Fruit fly (Drosophila melanogaster) whole organism, embryonic: ENCODE data around the gene CG42716.
A peak's percentile ranks its signal among the peaks of the same experiment; 100 is the strongest.

ENCODE experiments used
- CG10209 ChIP-seq: fragments of 200-800 bp; sonication (Bioruptor generic); optimal IDR thresholded peaks from 3 replicates; lab custom pipeline; 2017; ENCODE audit warnings: missing biosample characterization, mild to moderate bottlenecking, missing genetic modification characterization, missing genetic modification reagents
- CG10543 ChIP-seq: fragments of 200-800 bp; sonication (Bioruptor generic); optimal IDR thresholded peaks from 3 replicates; lab custom pipeline; 2017; ENCODE audit warnings: missing biosample characterization, mild to moderate bottlenecking, missing genetic modification characterization, moderate library complexity
- CG10959 ChIP-seq: fragments of 200-800 bp; sonication (Bioruptor generic); IDR thresholded peaks from 2 replicates; pipeline ENCODE4 v1.3.6; 2022; ENCODE audit warnings: missing biosample characterization, missing genetic modification characterization
- CG15479 ChIP-seq: fragments of 200-800 bp; sonication (Bioruptor generic); optimal IDR thresholded peaks from 3 replicates; lab custom pipeline; 2019; ENCODE audit warnings: missing biosample characterization, mild to moderate bottlenecking, missing genetic modification characterization, moderate library complexity
- CG17361 ChIP-seq: fragments of 200-800 bp; sonication (Bioruptor generic); IDR thresholded peaks from 3 replicates; pipeline ENCODE4 v1.3.6; 2022; ENCODE audit warnings: missing biosample characterization, missing genetic modification characterization
- CG17385 ChIP-seq: fragments of 200-800 bp; sonication (Bioruptor generic); optimal IDR thresholded peaks from 3 replicates; lab custom pipeline; 2018; ENCODE audit warnings: missing biosample characterization, mild to moderate bottlenecking, missing genetic modification characterization
- CG1832 ChIP-seq: fragments of 200-800 bp; sonication (Bioruptor generic); optimal IDR thresholded peaks from 2 replicates; lab custom pipeline; 2017; ENCODE audit warnings: missing biosample characterization, mild to moderate bottlenecking, missing genetic modification characterization, inconsistent platforms
- CG2875 ChIP-seq: fragments of 200-800 bp; sonication (Bioruptor generic); optimal IDR thresholded peaks from 2 replicates; lab custom pipeline; 2017; ENCODE audit warnings: missing biosample characterization, mild to moderate bottlenecking, missing genetic modification characterization, missing genetic modification reagents
- CG34422 ChIP-seq: fragments of 200-800 bp; sonication (Bioruptor generic); IDR thresholded peaks from 3 replicates; pipeline ENCODE4 v1.3.6; 2022; ENCODE audit warnings: missing biosample characterization, missing genetic modification characterization
- CG6272 ChIP-seq: fragments of 200-800 bp; sonication (Bioruptor generic); IDR thresholded peaks from 2 replicates; pipeline ENCODE4 v1.3.6; 2022; ENCODE audit warnings: missing biosample characterization, missing genetic modification characterization
- CG7963 ChIP-seq: fragments of 200-800 bp; sonication (Bioruptor generic); IDR thresholded peaks from 3 replicates; pipeline ENCODE4 v1.3.6; 2022; ENCODE audit warnings: missing biosample characterization, missing genetic modification characterization; ENCODE audit not compliant: partially characterized antibody
- CG8089 ChIP-seq: fragments of 200-800 bp; sonication (Bioruptor generic); optimal IDR thresholded peaks from 3 replicates; lab custom pipeline; 2016; ENCODE audit warnings: missing biosample characterization, missing genetic modification characterization
- CG8281 ChIP-seq: fragments of 200-800 bp; sonication (Bioruptor generic); optimal IDR thresholded peaks from 2 replicates; lab custom pipeline; 2018; ENCODE audit warnings: missing biosample characterization, mild to moderate bottlenecking, missing genetic modification characterization, moderate library complexity
- Doc3 ChIP-seq: fragments of 200-800 bp; sonication (Bioruptor generic); IDR thresholded peaks from 3 replicates; pipeline ENCODE4 v1.3.6; 2022; ENCODE audit warnings: missing biosample characterization, missing genetic modification characterization; ENCODE audit not compliant: partially characterized antibody
- E2f1 ChIP-seq: fragments of 200-800 bp; sonication (Bioruptor generic); IDR thresholded peaks from 2 replicates; pipeline ENCODE4 v1.3.6; 2022; ENCODE audit warnings: missing biosample characterization, missing genetic modification characterization
- ERR ChIP-seq: fragments of 200-800 bp; sonication (Bioruptor generic); optimal IDR thresholded peaks from 2 replicates; lab custom pipeline; 2016; ENCODE audit warnings: missing biosample characterization, missing genetic modification characterization
- Fer3 ChIP-seq: fragments of 200-800 bp; sonication (Bioruptor generic); optimal IDR thresholded peaks from 2 replicates; lab custom pipeline; 2018; ENCODE audit warnings: missing biosample characterization, mild to moderate bottlenecking, missing genetic modification characterization, moderate library complexity
- H15 ChIP-seq: fragments of 200-800 bp; sonication (Bioruptor generic); IDR thresholded peaks from 3 replicates; pipeline ENCODE4 v1.3.6; 2022; ENCODE audit warnings: missing biosample characterization, missing genetic modification characterization
- Hr78 ChIP-seq, 2 experiments: fragments of 200-800 bp in 1 of 2; fragments of >200 bp in 1 of 2; sonication (Bioruptor generic) in 1 of 2; optimal IDR thresholded peaks; 2 replicates each; lab custom pipeline; 2017 to 2019; ENCODE audit warnings: missing biosample characterization in 2 of 2, missing genetic modification characterization in 2 of 2, mild to moderate bottlenecking in 1 of 2, moderate library complexity in 1 of 2
- Lpt ChIP-seq: fragments of >200 bp; optimal IDR thresholded peaks from 2 replicates; lab custom pipeline; 2018; ENCODE audit warnings: missing biosample characterization, missing genetic modification characterization
- NC2β ChIP-seq: fragments of 200-800 bp; sonication (Bioruptor generic); optimal IDR thresholded peaks from 2 replicates; lab custom pipeline; 2016; ENCODE audit warnings: missing biosample characterization, missing genetic modification characterization
- Opbp ChIP-seq: fragments of 200-800 bp; sonication (Bioruptor generic); IDR thresholded peaks from 3 replicates; pipeline ENCODE4 v1.3.6; 2022; ENCODE audit warnings: missing biosample characterization, missing genetic modification characterization; ENCODE audit not compliant: partially characterized antibody
- Sry-β ChIP-seq: fragments of 200-800 bp; sonication (Bioruptor generic); optimal IDR thresholded peaks from 2 replicates; lab custom pipeline; 2018; ENCODE audit warnings: missing biosample characterization, mild to moderate bottlenecking, missing genetic modification characterization, moderate library complexity
- Sry-δ ChIP-seq: fragments of 200-800 bp; sonication (Bioruptor generic); optimal IDR thresholded peaks from 2 replicates; lab custom pipeline; 2016; ENCODE audit warnings: missing biosample characterization, missing genetic modification characterization
- Stat92E ChIP-seq, 3 experiments: fragments of >200 bp in 2 of 3; fragments of 200-800 bp in 1 of 3; sonication (Bioruptor generic) in 1 of 3; optimal IDR thresholded peaks; 2 replicates each; lab custom pipeline; 2017 to 2019; ENCODE audit warnings: missing biosample characterization in 3 of 3, missing genetic modification characterization in 3 of 3, mild to moderate bottlenecking in 1 of 3, moderate library complexity in 1 of 3
- YL-1 ChIP-seq: fragments of 200-800 bp; sonication (Bioruptor generic); optimal IDR thresholded peaks from 3 replicates; lab custom pipeline; 2017; ENCODE audit warnings: missing biosample characterization, mild to moderate bottlenecking, missing genetic modification characterization
- bowl ChIP-seq: fragments of 200-800 bp; sonication (Bioruptor generic); IDR thresholded peaks from 2 replicates; pipeline ENCODE4 v1.3.6; 2022; ENCODE audit warnings: missing biosample characterization, missing genetic modification characterization
- cato ChIP-seq: fragments of 200-800 bp; sonication (Bioruptor generic); optimal IDR thresholded peaks from 2 replicates; lab custom pipeline; 2016; ENCODE audit warnings: missing biosample characterization, missing genetic modification characterization, borderline replicate concordance
- cg ChIP-seq: fragments of 200-800 bp; sonication (Bioruptor generic); optimal IDR thresholded peaks from 3 replicates; lab custom pipeline; 2019; ENCODE audit warnings: missing biosample characterization, mild to moderate bottlenecking, missing genetic modification characterization, moderate library complexity
- fd102C ChIP-seq: fragments of 200-800 bp; sonication (Bioruptor generic); optimal IDR thresholded peaks from 2 replicates; lab custom pipeline; 2018; ENCODE audit warnings: missing biosample characterization, mild to moderate bottlenecking, missing genetic modification characterization, moderate library complexity
- fd96Cb ChIP-seq: fragments of 200-800 bp; sonication (Bioruptor generic); optimal IDR thresholded peaks from 2 replicates; lab custom pipeline; 2018; ENCODE audit warnings: missing biosample characterization, mild to moderate bottlenecking, missing genetic modification characterization, moderate library complexity
- gce ChIP-seq: fragments of 200-800 bp; sonication (Bioruptor generic); IDR thresholded peaks from 3 replicates; pipeline ENCODE4 v1.3.6; 2022; ENCODE audit warnings: missing biosample characterization, missing genetic modification characterization
- gcm ChIP-seq: fragments of 200-800 bp; sonication (Bioruptor generic); optimal IDR thresholded peaks from 2 replicates; lab custom pipeline; 2019; ENCODE audit warnings: missing biosample characterization, mild to moderate bottlenecking, missing genetic modification characterization, moderate library complexity
- h ChIP-seq: fragments of >200 bp; optimal IDR thresholded peaks from 2 replicates; lab custom pipeline; 2017
- ind ChIP-seq: fragments of 200-800 bp; sonication (Bioruptor generic); optimal IDR thresholded peaks from 3 replicates; lab custom pipeline; 2016; ENCODE audit warnings: missing biosample characterization, missing genetic modification characterization
- lola ChIP-seq, 3 experiments: fragments of >200 bp in 2 of 3; fragments of 200-800 bp in 1 of 3; sonication (Bioruptor generic) in 1 of 3; optimal IDR thresholded peaks; 2 replicates each; lab custom pipeline; 2017 to 2019; ENCODE audit warnings: missing biosample characterization in 3 of 3, missing genetic modification characterization in 3 of 3, mild to moderate bottlenecking in 1 of 3, moderate library complexity in 1 of 3
- oc ChIP-seq: fragments of 200-800 bp; sonication (Bioruptor generic); optimal IDR thresholded peaks from 2 replicates; lab custom pipeline; 2018; ENCODE audit warnings: missing biosample characterization, mild to moderate bottlenecking, missing genetic modification characterization, moderate library complexity
- pho ChIP-seq: fragments of 200-800 bp; sonication (Bioruptor generic); optimal IDR thresholded peaks from 2 replicates; lab custom pipeline; 2016; ENCODE audit warnings: missing biosample characterization, missing genetic modification characterization
- pros ChIP-seq: fragments of 200-800 bp; sonication (Bioruptor generic); optimal IDR thresholded peaks from 3 replicates; lab custom pipeline; 2019; ENCODE audit warnings: missing biosample characterization, mild to moderate bottlenecking, missing genetic modification characterization, moderate library complexity
- stc ChIP-seq: fragments of 200-800 bp; sonication (Bioruptor generic); IDR thresholded peaks from 2 replicates; pipeline ENCODE4 v1.3.6; 2022; ENCODE audit warnings: missing biosample characterization, missing genetic modification characterization
- yki ChIP-seq: fragments of >200 bp; optimal IDR thresholded peaks from 3 replicates; lab custom pipeline; 2018
- zen2 ChIP-seq: fragments of 200-800 bp; sonication (Bioruptor generic); IDR thresholded peaks from 3 replicates; pipeline ENCODE4 v1.3.6; 2022; ENCODE audit warnings: missing biosample characterization, missing genetic modification characterization; ENCODE audit not compliant: partially characterized antibody

The CG42716 gene

dm6 chr3L:16043782-16044352 is 10.3 kb downstream of the CG42716 start (continued):
- TF ChIP-seq CG10543 (GFP tag; lab: Kevin White, UChicago) (peak; percentile 28), CG2875 (GFP tag; lab: Kevin White, UChicago) (no peak), Lpt (no peak), fd96Cb (tag; lab: Kevin White, UChicago) (no peak), CG10209 (GFP tag; lab: Kevin White, UChicago) (no peak), CG6272 (GFP tag; lab: Robert Waterston, UW) (no peak), NC2β (no peak), CG34422 (no peak), ind (no peak), bowl (GFP tag; lab: Robert Waterston, UW) (no peak), Sry-β (peak; percentile 11), Doc3 (GFP tag; lab: Robert Waterston, UW) (no peak), CG17361 (GFP tag; lab: Robert Waterston, UW) (no peak), CG15479 (GFP tag; lab: Kevin White, UChicago) (no peak), CG17385 (no peak), H15 (GFP tag; lab: Robert Waterston, UW) (no peak), E2f1 (GFP tag; lab: Robert Waterston, UW) (no peak), gcm (GFP tag; lab: Kevin White, UChicago) (peak; percentile 35), Fer3 (tag; lab: Kevin White, UChicago) (no peak), CG1832 (GFP tag; lab: Kevin White, UChicago) (peak; percentile 37), Hr78 (GFP tag; optimal IDR thresholded peaks at IDR 0.05; lab: Kevin White, UChicago) (peak in 1 of 2 experiments; percentile 62), zen2 (GFP tag; lab: Robert Waterston, UW) (no peak), gce (GFP tag; lab: Robert Waterston, UW) (0 out of 3 replicates have a peak, but pooled peaks have one; percentile 31), stc (no peak), CG7963 (no peak), pros (GFP tag; lab: Kevin White, UChicago) (peak; percentile 84), fd102C (GFP tag; lab: Kevin White, UChicago) (no peak), pho (GFP tag; lab: Kevin White, UChicago) (no peak), CG8281 (peak; percentile 34), yki (lab: Kevin White, UChicago) (no peak), Opbp (GFP tag; lab: Robert Waterston, UW) (no peak), CG10959 (GFP tag; lab: Robert Waterston, UW) (no peak), Sry-δ (no peak), oc (tag; lab: Kevin White, UChicago) (peak; percentile 4), cato (GFP tag; lab: Kevin White, UChicago) (no peak), lola (GFP tag; optimal IDR thresholded peaks at IDR 0.05; lab: Kevin White, UChicago) (no peak), ERR (GFP tag; lab: Kevin White, UChicago) (no peak), h (lab: Kevin White, UChicago) (no peak), CG8089 (GFP tag; lab: Kevin White, UChicago) (no peak), cg (peak; percentile 24), Stat92E (GFP tag; optimal IDR thresholded peaks at IDR 0.05; lab: Kevin White, UChicago) (peak in 1 of 3 experiments; percentile 95), YL-1 (GFP tag; lab: Kevin White, UChicago) (no peak)
